Worm (Caenorhabditis elegans) whole organism, L4/young adult: Measurements from ENCODE around the gene R02F11.1.

Experiments used
- dao-5 ChIP-seq: sonication (generic microtip); optimal IDR thresholded peaks from 2 replicates; lab custom pipeline; 2016; ENCODE audit warnings: missing genotype, missing genetic modification characterization, moderate library complexity, missing compliant biosample characterization
- him-1 ChIP-seq: sonication (generic microtip); optimal IDR thresholded peaks from 2 replicates; lab custom pipeline; 2016; ENCODE audit warnings: missing genotype, missing genetic modification reagents, missing genetic modification characterization, missing compliant biosample characterization

- TF ChIP-seq dao-5 (tag; lab: Kevin White, UChicago) (no peak), him-1 (tag; lab: Kevin White, UChicago) (no peak)
Observed at ce11 chrV:4851138-4851537, 50.2 kb downstream of the R02F11.1 start, which contains the start of gene nex-4.
